Fruit fly (Drosophila melanogaster) whole organism, prepupa: ENCODE data around the gene CG11695.
A peak's percentile ranks its signal among the peaks of the same experiment; 100 is the strongest.

ENCODE experiments used
- CG10631 ChIP-seq: fragments of 200-800 bp; sonication (Bioruptor generic); optimal IDR thresholded peaks from 2 replicates; lab custom pipeline; 2016; ENCODE audit warnings: missing biosample characterization, missing genetic modification characterization
- CG10669 ChIP-seq: fragments of 200-800 bp; sonication (Bioruptor generic); optimal IDR thresholded peaks from 3 replicates; lab custom pipeline; 2018; ENCODE audit warnings: missing biosample characterization, mild to moderate bottlenecking, missing genetic modification characterization, moderate library complexity
- CG11294 ChIP-seq: fragments of 200-800 bp; sonication (Bioruptor generic); IDR thresholded peaks from 2 replicates; pipeline ENCODE4 v1.3.6; 2022; ENCODE audit warnings: missing biosample characterization, missing genetic modification characterization
- CG11762 ChIP-seq: fragments of 200-800 bp; sonication (Bioruptor generic); optimal IDR thresholded peaks from 3 replicates; lab custom pipeline; 2016; ENCODE audit warnings: missing biosample characterization, missing genetic modification characterization; ENCODE audit not compliant: insufficient read depth
- CG11902 ChIP-seq: fragments of 200-800 bp; sonication (Bioruptor generic); optimal IDR thresholded peaks from 3 replicates; lab custom pipeline; 2016; ENCODE audit warnings: missing biosample characterization, missing genetic modification characterization
- CG15336 ChIP-seq: fragments of 200-800 bp; sonication (Bioruptor generic); IDR thresholded peaks from 2 replicates; pipeline ENCODE4 v1.3.6; 2022; ENCODE audit warnings: missing biosample characterization, missing genetic modification characterization
- CG16779 ChIP-seq: fragments of 200-800 bp; sonication (Bioruptor generic); optimal IDR thresholded peaks from 3 replicates; lab custom pipeline; 2017; ENCODE audit warnings: missing biosample characterization, mild to moderate bottlenecking, missing genetic modification characterization
- CG3032 ChIP-seq: fragments of 200-800 bp; optimal IDR thresholded peaks from 2 replicates; lab custom pipeline; 2019; ENCODE audit warnings: missing biosample characterization, mild to moderate bottlenecking, missing genetic modification characterization, moderate library complexity
- CG31627 ChIP-seq: fragments of 200-800 bp; sonication (Bioruptor generic); optimal IDR thresholded peaks from 3 replicates; lab custom pipeline; 2016; ENCODE audit warnings: missing biosample characterization, missing genetic modification characterization
- CG32006 ChIP-seq: fragments of 200-800 bp; sonication (Bioruptor generic); optimal IDR thresholded peaks from 3 replicates; lab custom pipeline; 2017; ENCODE audit warnings: missing biosample characterization, mild to moderate bottlenecking, missing genetic modification characterization
- CG34406 ChIP-seq: fragments of 200-800 bp; sonication (Bioruptor generic); optimal IDR thresholded peaks from 3 replicates; lab custom pipeline; 2016; ENCODE audit warnings: missing biosample characterization, missing genetic modification characterization
- CG3919 ChIP-seq: fragments of 200-800 bp; sonication (Bioruptor generic); optimal IDR thresholded peaks from 3 replicates; lab custom pipeline; 2016; ENCODE audit warnings: missing biosample characterization, missing genetic modification characterization
- CG6163 ChIP-seq: fragments of 200-800 bp; sonication (Bioruptor generic); IDR thresholded peaks from 3 replicates; pipeline ENCODE4 v1.3.6; 2022; ENCODE audit warnings: missing biosample characterization, missing genetic modification characterization
- CG6276 ChIP-seq: fragments of 200-800 bp; sonication (Bioruptor generic); optimal IDR thresholded peaks from 2 replicates; lab custom pipeline; 2017; ENCODE audit warnings: missing biosample characterization, mild to moderate bottlenecking, missing genetic modification characterization
- CG6792 ChIP-seq: fragments of 200-800 bp; sonication (Bioruptor generic); optimal IDR thresholded peaks from 3 replicates; lab custom pipeline; 2016; ENCODE audit warnings: missing biosample characterization, missing genetic modification characterization
- CG6808 ChIP-seq: fragments of 200-800 bp; sonication (Bioruptor generic); optimal IDR thresholded peaks from 3 replicates; lab custom pipeline; 2017; ENCODE audit warnings: missing biosample characterization, missing genetic modification characterization, mild to moderate bottlenecking, moderate library complexity, missing genetic modification reagents
- CG6854 ChIP-seq: fragments of 200-800 bp; sonication (Bioruptor generic); optimal IDR thresholded peaks from 2 replicates; lab custom pipeline; 2017; ENCODE audit warnings: missing biosample characterization, mild to moderate bottlenecking, missing genetic modification characterization
- CG7368 ChIP-seq: fragments of 200-800 bp; sonication (Bioruptor generic); optimal IDR thresholded peaks from 3 replicates; lab custom pipeline; 2016; ENCODE audit warnings: missing biosample characterization, missing genetic modification characterization
- CG8119 ChIP-seq: fragments of 200-800 bp; sonication (Bioruptor generic); IDR thresholded peaks from 3 replicates; pipeline ENCODE4 v1.3.6; 2022; ENCODE audit warnings: missing biosample characterization, missing genetic modification characterization
- CG8319 ChIP-seq: fragments of 200-800 bp; sonication (Bioruptor generic); optimal IDR thresholded peaks from 3 replicates; lab custom pipeline; 2016; ENCODE audit warnings: missing biosample characterization, missing genetic modification characterization
- Eip75B ChIP-seq: fragments of 200-800 bp; sonication (Bioruptor generic); optimal IDR thresholded peaks from 3 replicates; lab custom pipeline; 2016; ENCODE audit warnings: missing biosample characterization, missing genetic modification characterization
- Eip78C ChIP-seq: fragments of 200-800 bp; sonication (Bioruptor generic); peaks from one replicate; lab custom pipeline; 2016; ENCODE audit warnings: missing biosample characterization, missing genetic modification characterization
- Eip93F ChIP-seq: fragments of 200-800 bp; sonication (Bioruptor generic); optimal IDR thresholded peaks from 2 replicates; lab custom pipeline; 2016; ENCODE audit warnings: missing biosample characterization, mild to moderate bottlenecking, missing genetic modification characterization
- Ets96B ChIP-seq: fragments of 200-800 bp; optimal IDR thresholded peaks from 2 replicates; lab custom pipeline; 2019; ENCODE audit warnings: missing biosample characterization, mild to moderate bottlenecking, missing genetic modification characterization, moderate library complexity
- Gug ChIP-seq: fragments of 200-800 bp; sonication (Bioruptor generic); IDR thresholded peaks from 2 replicates; pipeline ENCODE4 v1.3.6; 2022; ENCODE audit warnings: missing biosample characterization, missing genetic modification characterization
- Hr38 ChIP-seq: sonication (Bioruptor generic); optimal IDR thresholded peaks from 2 replicates; lab custom pipeline; 2016; ENCODE audit warnings: missing biosample characterization, missing genetic modification characterization
- Hr4 ChIP-seq: fragments of 200-800 bp; sonication (Bioruptor generic); optimal IDR thresholded peaks from 3 replicates; lab custom pipeline; 2016; ENCODE audit warnings: missing biosample characterization, missing genetic modification characterization
- Lpt ChIP-seq: fragments of 200-800 bp; sonication (Bioruptor generic); optimal IDR thresholded peaks from 3 replicates; lab custom pipeline; 2016; ENCODE audit warnings: missing biosample characterization, missing genetic modification characterization
- OdsH ChIP-seq: fragments of 200-800 bp; sonication (Bioruptor generic); optimal IDR thresholded peaks from 3 replicates; lab custom pipeline; 2016; ENCODE audit warnings: missing biosample characterization, missing genetic modification characterization
- Sox102F ChIP-seq: fragments of 200-800 bp; sonication (Bioruptor generic); optimal IDR thresholded peaks from 2 replicates; lab custom pipeline; 2016; ENCODE audit warnings: missing biosample characterization, mild to moderate bottlenecking, missing genetic modification characterization
- acj6 ChIP-seq: fragments of 200-800 bp; sonication (Bioruptor generic); optimal IDR thresholded peaks from 3 replicates; lab custom pipeline; 2016; ENCODE audit warnings: missing biosample characterization, missing genetic modification characterization
- dsx ChIP-seq: fragments of 200-800 bp; optimal IDR thresholded peaks from 3 replicates; lab custom pipeline; 2019; ENCODE audit warnings: missing biosample characterization, mild to moderate bottlenecking, missing genetic modification characterization, moderate library complexity; ENCODE audit not compliant: poor library complexity, severe bottlenecking
- eg ChIP-seq: fragments of 200-800 bp; sonication (Bioruptor generic); IDR thresholded peaks from 3 replicates; pipeline ENCODE4 v1.3.6; 2022; ENCODE audit warnings: missing biosample characterization, missing genetic modification characterization
- esn ChIP-seq: fragments of 200-800 bp; sonication (Bioruptor generic); optimal IDR thresholded peaks from 2 replicates; lab custom pipeline; 2016; ENCODE audit warnings: missing biosample characterization, mild to moderate bottlenecking, missing genetic modification characterization, moderate library complexity
- fd59A ChIP-seq: fragments of 200-800 bp; sonication (Bioruptor generic); optimal IDR thresholded peaks from 2 replicates; lab custom pipeline; 2017; ENCODE audit warnings: missing biosample characterization, mild to moderate bottlenecking, missing genetic modification characterization, missing genetic modification reagents
- fd85E ChIP-seq: fragments of 200-800 bp; sonication (Bioruptor generic); optimal IDR thresholded peaks from 3 replicates; lab custom pipeline; 2016; ENCODE audit warnings: missing biosample characterization, missing genetic modification characterization
- fkh ChIP-seq: fragments of 200-800 bp; sonication (Bioruptor generic); optimal IDR thresholded peaks from 3 replicates; lab custom pipeline; 2017; ENCODE audit warnings: missing biosample characterization, mild to moderate bottlenecking, missing genetic modification characterization, moderate library complexity
- lz ChIP-seq: fragments of 200-800 bp; sonication (Bioruptor generic); optimal IDR thresholded peaks from 3 replicates; lab custom pipeline; 2016; ENCODE audit warnings: missing biosample characterization, missing genetic modification characterization
- spab ChIP-seq: fragments of 200-800 bp; sonication (Bioruptor generic); optimal IDR thresholded peaks from 2 replicates; lab custom pipeline; 2017; ENCODE audit warnings: missing biosample characterization, mild to moderate bottlenecking, missing genetic modification characterization, missing genetic modification reagents
- ss ChIP-seq, 2 experiments: fragments of 200-800 bp; sonication (Bioruptor generic); optimal IDR thresholded peaks; 2 replicates in 1 of 2; 3 replicates in 1 of 2; lab custom pipeline; 2017 to 2018; ENCODE audit warnings: mild to moderate bottlenecking in 2 of 2, missing biosample characterization in 2 of 2, missing genetic modification characterization in 2 of 2, moderate library complexity in 1 of 2
- svp ChIP-seq: fragments of 200-800 bp; sonication (Bioruptor generic); peaks from one replicate; lab custom pipeline; 2016; ENCODE audit warnings: missing biosample characterization, missing genetic modification characterization
- vri ChIP-seq: fragments of 200-800 bp; sonication (Bioruptor generic); optimal IDR thresholded peaks from 3 replicates; lab custom pipeline; 2016; ENCODE audit warnings: missing biosample characterization, mild to moderate bottlenecking, missing genetic modification characterization

Gene CG11695

DNA sequence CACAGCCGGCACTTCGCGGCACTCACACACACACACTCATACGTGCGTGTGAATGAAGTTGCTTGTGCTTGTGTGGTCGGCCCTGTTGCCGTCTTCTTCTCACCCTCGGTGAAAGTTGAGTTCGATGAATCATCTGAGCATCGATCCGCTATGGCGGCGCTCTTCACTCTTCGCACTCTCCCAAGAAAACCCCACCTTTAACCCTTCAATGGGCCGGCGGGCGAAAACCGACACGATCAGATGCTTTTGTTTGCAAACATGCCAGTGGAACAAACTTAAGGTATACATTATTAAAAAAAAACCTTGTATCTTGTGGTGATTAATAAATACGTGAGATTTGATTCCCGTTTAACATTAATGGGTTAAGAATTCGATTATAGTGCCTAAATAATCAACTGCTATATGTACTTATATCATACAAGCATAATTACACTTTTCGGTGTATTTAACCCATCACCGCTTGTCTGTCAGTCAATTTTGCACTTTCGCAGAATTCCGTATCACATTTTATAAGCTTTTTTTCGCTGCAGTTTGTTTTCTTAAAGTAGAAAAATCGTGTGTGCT, 24.2 kb downstream of the CG11695 start (continued):
- TF ChIP-seq Sox102F (GFP tag; lab: Kevin White, UChicago) (no peak), Ets96B (tag; lab: Kevin White, UChicago) (peak; percentile 18), Gug (GFP tag; lab: Robert Waterston, UW) (no peak), CG10631 (GFP tag; lab: Kevin White, UChicago) (peak; percentile 52), CG8119 (GFP tag; lab: Robert Waterston, UW) (no peak), CG11762 (GFP tag; lab: Kevin White, UChicago) (peak; percentile 32), CG6163 (0 out of 3 replicates have a peak, but pooled peaks have one; percentile 13), Hr38 (GFP tag; lab: Kevin White, UChicago) (no peak), CG8319 (GFP tag; lab: Kevin White, UChicago) (peak; percentile 6), CG31627 (GFP tag; lab: Kevin White, UChicago) (peak; percentile 30), fd85E (GFP tag; lab: Kevin White, UChicago) (no peak), OdsH (no peak)

DNA sequence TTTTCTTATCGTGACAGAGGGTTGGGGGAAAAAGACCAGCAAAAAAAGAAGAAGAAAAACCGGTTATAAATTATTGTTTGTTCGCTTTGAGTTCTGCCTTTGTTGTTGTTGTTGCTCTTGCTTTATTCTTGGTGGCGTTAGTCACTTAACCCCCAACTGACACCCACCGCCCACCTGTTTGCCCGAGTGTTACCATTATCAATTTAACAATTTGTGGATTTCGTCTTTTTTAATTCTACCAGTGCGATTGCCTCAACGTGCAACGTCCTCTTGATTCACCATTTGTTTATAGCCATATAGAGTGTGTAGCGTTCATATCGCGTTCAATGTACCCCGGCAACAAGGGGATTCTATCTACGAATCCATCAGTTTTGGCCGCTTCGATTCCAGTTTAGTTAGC, 24.7 kb downstream of the CG11695 start:
- TF ChIP-seq vri (GFP tag; lab: Kevin White, UChicago) (peak; percentile 58), lz (GFP tag; lab: Kevin White, UChicago) (no peak), CG3919 (no peak), CG15336 (GFP tag; lab: Robert Waterston, UW) (no peak), eg (GFP tag; lab: Robert Waterston, UW) (no peak), Lpt (GFP tag; lab: Kevin White, UChicago) (no peak), fkh (GFP tag; lab: Kevin White, UChicago) (peak; percentile 35)

DNA sequence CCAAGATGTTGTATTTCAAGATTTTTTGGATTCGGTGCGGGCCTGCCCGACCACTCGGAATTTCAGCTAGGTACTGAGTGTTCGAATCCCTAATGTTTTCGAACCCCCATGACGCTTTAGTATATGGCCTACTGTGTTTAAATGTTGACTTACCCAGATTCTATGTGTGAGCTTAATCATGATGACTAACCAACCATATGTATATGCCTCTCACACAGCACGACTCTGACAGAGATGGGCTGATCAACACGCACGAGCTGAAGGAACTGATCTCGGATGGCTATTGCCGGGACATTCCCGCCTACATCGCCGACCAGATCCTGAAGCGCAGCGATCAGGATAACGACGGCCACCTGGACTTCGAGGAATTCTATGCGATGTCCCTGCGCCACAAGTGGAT, 27.4 kb downstream of the CG11695 start, which contains the start of gene CG2533:
Gene CG2533 (minus strand): TSS at position 101 of the 400 bp plus-strand sequence.
- TF ChIP-seq fd59A (GFP tag; lab: Kevin White, UChicago) (no peak), Eip78C (GFP tag; lab: Kevin White, UChicago) (no peak), CG10669 (GFP tag; lab: Kevin White, UChicago) (no peak), CG10631 (GFP tag; lab: Kevin White, UChicago) (no peak), CG34406 (no peak), svp (GFP tag; lab: Kevin White, UChicago) (no peak), CG3032 (tag; lab: Kevin White, UChicago) (no peak)

DNA sequence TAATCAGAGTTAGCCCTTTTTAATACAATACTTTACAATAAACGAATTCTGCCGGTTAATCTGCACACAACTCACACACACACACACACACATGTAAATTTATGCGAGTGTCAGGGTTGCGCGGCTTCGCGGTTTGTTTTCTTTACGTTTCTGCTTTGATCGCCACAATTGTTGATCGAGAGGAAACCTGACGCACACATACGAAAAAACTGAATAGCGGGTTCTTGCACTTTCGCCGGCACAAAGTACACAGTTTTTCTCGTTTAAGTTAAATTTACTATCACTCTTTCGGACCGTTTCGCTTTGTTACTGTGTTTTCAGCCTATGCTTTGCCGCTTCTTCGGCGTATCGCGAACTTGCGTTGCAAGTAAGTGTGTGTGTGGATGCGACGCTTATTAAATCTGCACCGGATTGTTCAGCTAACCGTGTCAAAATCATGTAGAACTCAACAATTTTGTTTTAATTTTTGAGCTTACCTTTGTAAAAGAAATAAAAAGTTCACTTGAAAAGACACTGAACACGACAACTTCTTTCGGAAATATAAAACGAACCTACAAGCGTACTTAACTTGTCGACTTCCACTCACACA, 34.5 kb downstream of the CG11695 start:
- TF ChIP-seq spab (GFP tag; lab: Kevin White, UChicago) (no peak), Hr4 (GFP tag; lab: Kevin White, UChicago) (no peak), svp (GFP tag; lab: Kevin White, UChicago) (no peak), ss (GFP tag; optimal IDR thresholded peaks at IDR 0.05; lab: Kevin White, UChicago) (peak in 1 of 2 experiments; percentile 44), CG16779 (tag; lab: Kevin White, UChicago) (no peak), CG7368 (GFP tag; lab: Kevin White, UChicago) (no peak), fkh (GFP tag; lab: Kevin White, UChicago) (peak; percentile 24), dsx (no peak), CG15336 (GFP tag; lab: Robert Waterston, UW) (0 out of 2 replicates have a peak, but pooled peaks have one; percentile 10), CG11902 (GFP tag; lab: Kevin White, UChicago) (no peak), CG6276 (GFP tag; lab: Kevin White, UChicago) (no peak), esn (GFP tag; lab: Kevin White, UChicago) (no peak), CG6854 (GFP tag; lab: Kevin White, UChicago) (peak; percentile 19), Eip75B (no peak), CG3919 (no peak), CG32006 (GFP tag; lab: Kevin White, UChicago) (no peak), CG6808 (GFP tag; lab: Kevin White, UChicago) (no peak), CG11762 (GFP tag; lab: Kevin White, UChicago) (no peak), CG6792 (GFP tag; lab: Kevin White, UChicago) (no peak), CG6163 (peak; percentile 28; the same call in 1 of the 3 replicates), CG11294 (no peak), acj6 (GFP tag; lab: Kevin White, UChicago) (no peak), Eip93F (GFP tag; lab: Kevin White, UChicago) (no peak), Eip78C (GFP tag; lab: Kevin White, UChicago) (peak; percentile 27)
- TF ChIP-seq, all 60 proteins: peak for 6
